Worm (Caenorhabditis elegans): ENCODE data around the gene M01H9.10.

- TF ChIP-seq nfya-1 (tag; optimal IDR thresholded peaks at IDR 0.05; ENCODE audit: borderline replicate concordance, insufficient read depth): no peak
- no peak for TF ChIP-seq madf-8 (GFP tag; conservative IDR thresholded peaks at IDR 0.05)
- no peak for TF ChIP-seq ceh-40 (GFP tag; IDR thresholded peaks at IDR 0.05)
- no peak for TF ChIP-seq ceh-58 (GFP tag; IDR thresholded peaks at IDR 0.05)
Observed at ce11 chrIV:4429901-4430300, 50.0 kb downstream of the M01H9.10 start, which contains the start of the genes str-185 and R08C7.5.
